Worm (Caenorhabditis elegans): Measurements from ENCODE around the gene tomm-20.
A peak's percentile ranks its signal among the peaks of the same experiment; 100 is the strongest.

- TF ChIP-seq unc-62 (GFP tag; optimal IDR thresholded peaks at IDR 0.05), result peak; percentile 50
- peak; percentile 47 for TF ChIP-seq ces-1 (GFP tag; optimal IDR thresholded peaks at IDR 0.05)
- TF ChIP-seq sptf-1 (tag; optimal IDR thresholded peaks at IDR 0.05), result peak; percentile 86
- peak; percentile 62 for TF ChIP-seq cnd-1 (tag; optimal IDR thresholded peaks at IDR 0.05)
- no peak for TF ChIP-seq snpc-4 (tag; optimal IDR thresholded peaks at IDR 0.05)
- peak; percentile 77 for TF ChIP-seq pha-4 (tag; optimal IDR thresholded peaks at IDR 0.05)
- peak; percentile 31 for TF ChIP-seq nhr-2 (tag; optimal IDR thresholded peaks at IDR 0.05)
- peak; percentile 98 for TF ChIP-seq lin-13 (tag; optimal IDR thresholded peaks at IDR 0.05)
- TF ChIP-seq nhr-12 (tag; optimal IDR thresholded peaks at IDR 0.05), result no peak
- no peak for TF ChIP-seq elt-3 (tag; optimal IDR thresholded peaks at IDR 0.05)
- no peak for TF ChIP-seq nhr-28 (tag; optimal IDR thresholded peaks at IDR 0.05)
- TF ChIP-seq lsy-2 (tag; optimal IDR thresholded peaks at IDR 0.05), result peak; percentile 86
- peak; percentile 30 for TF ChIP-seq bed-3 (GFP tag; optimal IDR thresholded peaks at IDR 0.05)
- no peak for TF ChIP-seq blmp-1 (tag; optimal IDR thresholded peaks at IDR 0.05)
Measured at ce11 chrV:12343419-12343969, at the start of gene tomm-20.

Data from whole organism, mixed stage, embryonic.